Fruit fly (Drosophila melanogaster) whole organism, embryonic: ENCODE measurements around the gene CG6607.

ENCODE experiments used
- ATbp ChIP-seq: fragments of 200-800 bp; sonication (Bioruptor generic); optimal IDR thresholded peaks from 2 replicates; lab custom pipeline; 2017; ENCODE audit warnings: missing biosample characterization, mild to moderate bottlenecking, missing genetic modification characterization, missing genetic modification reagents
- Bgb ChIP-seq: fragments of 200-800 bp; sonication (Bioruptor generic); IDR thresholded peaks from 2 replicates; pipeline ENCODE4 v1.3.6; 2022; ENCODE audit warnings: missing biosample characterization, missing genetic modification characterization; ENCODE audit not compliant: partially characterized antibody
- CG1024 ChIP-seq: fragments of 200-800 bp; sonication (Bioruptor generic); IDR thresholded peaks from 2 replicates; pipeline ENCODE4 v1.3.6; 2022; ENCODE audit warnings: missing biosample characterization, missing genetic modification characterization
- CG10959 ChIP-seq: fragments of 200-800 bp; sonication (Bioruptor generic); IDR thresholded peaks from 2 replicates; pipeline ENCODE4 v1.3.6; 2022; ENCODE audit warnings: missing biosample characterization, missing genetic modification characterization
- CG11696 ChIP-seq: fragments of 200-800 bp; sonication (Bioruptor generic); IDR thresholded peaks from 2 replicates; pipeline ENCODE4 v1.3.6; 2022; ENCODE audit warnings: missing biosample characterization, missing genetic modification characterization
- CG12071 ChIP-seq: fragments of 200-800 bp; sonication (Bioruptor generic); optimal IDR thresholded peaks from 3 replicates; lab custom pipeline; 2018; ENCODE audit warnings: missing biosample characterization, mild to moderate bottlenecking, missing genetic modification characterization
- CG13424 ChIP-seq: fragments of 200-800 bp; sonication (Bioruptor generic); optimal IDR thresholded peaks from 2 replicates; lab custom pipeline; 2019; ENCODE audit warnings: missing biosample characterization, mild to moderate bottlenecking, missing genetic modification characterization, moderate library complexity
- CG14710 ChIP-seq: fragments of 200-800 bp; sonication (Bioruptor generic); optimal IDR thresholded peaks from 3 replicates; lab custom pipeline; 2019; ENCODE audit warnings: missing biosample characterization, mild to moderate bottlenecking, missing genetic modification characterization, moderate library complexity
- CG18476 ChIP-seq: fragments of 200-800 bp; sonication (Bioruptor generic); optimal IDR thresholded peaks from 2 replicates; lab custom pipeline; 2016; ENCODE audit warnings: missing biosample characterization, mild to moderate bottlenecking, missing genetic modification characterization
- CG18599 ChIP-seq: fragments of 200-800 bp; sonication (Bioruptor generic); optimal IDR thresholded peaks from 3 replicates; lab custom pipeline; 2017; ENCODE audit warnings: missing biosample characterization, missing genetic modification characterization, mild to moderate bottlenecking, moderate library complexity, missing genetic modification reagents
- CG18619 ChIP-seq: fragments of 200-800 bp; sonication (Bioruptor generic); optimal IDR thresholded peaks from 3 replicates; lab custom pipeline; 2017; ENCODE audit warnings: missing biosample characterization, mild to moderate bottlenecking, missing genetic modification characterization
- CG3995 ChIP-seq: fragments of 200-800 bp; sonication (Bioruptor generic); optimal IDR thresholded peaks from 3 replicates; lab custom pipeline; 2016; ENCODE audit warnings: missing biosample characterization, missing genetic modification characterization
- CG7271 ChIP-seq: fragments of 200-800 bp; sonication (Bioruptor generic); optimal IDR thresholded peaks from 2 replicates; lab custom pipeline; 2018; ENCODE audit warnings: missing biosample characterization, mild to moderate bottlenecking, missing genetic modification characterization, moderate library complexity
- CG7357 ChIP-seq: fragments of 200-800 bp; sonication (Bioruptor generic); IDR thresholded peaks from 3 replicates; pipeline ENCODE4 v1.3.6; 2022; ENCODE audit warnings: missing biosample characterization, missing genetic modification characterization
- CoRest ChIP-seq: fragments of 200-800 bp; sonication (Bioruptor generic); optimal IDR thresholded peaks from 3 replicates; lab custom pipeline; 2018; ENCODE audit warnings: missing biosample characterization, mild to moderate bottlenecking, missing genetic modification characterization, moderate library complexity
- CrebB ChIP-seq: fragments of 200-800 bp; sonication (Bioruptor generic); optimal IDR thresholded peaks from 3 replicates; lab custom pipeline; 2018; ENCODE audit warnings: missing biosample characterization, mild to moderate bottlenecking, missing genetic modification characterization
- Deaf1 ChIP-seq: fragments of 200-800 bp; optimal IDR thresholded peaks from 3 replicates; lab custom pipeline; 2019; ENCODE audit warnings: missing biosample characterization, mild to moderate bottlenecking, missing genetic modification characterization, moderate library complexity
- Fer1 ChIP-seq: fragments of 200-800 bp; sonication (Bioruptor generic); optimal IDR thresholded peaks from 2 replicates; lab custom pipeline; 2017; ENCODE audit warnings: missing biosample characterization, mild to moderate bottlenecking, missing genetic modification characterization
- GATAe ChIP-seq: fragments of 200-800 bp; sonication (Bioruptor generic); conservative IDR thresholded peaks from 2 replicates; pipeline ENCODE4 v1.3.6; 2022; ENCODE audit warnings: missing biosample characterization, missing genetic modification characterization
- HHEX ChIP-seq: fragments of 200-800 bp; sonication (Bioruptor generic); optimal IDR thresholded peaks from 3 replicates; lab custom pipeline; 2017; ENCODE audit warnings: missing biosample characterization, mild to moderate bottlenecking, missing genetic modification characterization, missing genetic modification reagents
- Jarid2 ChIP-seq: fragments of 200-800 bp; sonication (Bioruptor generic); optimal IDR thresholded peaks from 3 replicates; lab custom pipeline; 2017; ENCODE audit warnings: mild to moderate bottlenecking, missing biosample characterization, missing genetic modification reagents, missing genetic modification characterization
- Lpt ChIP-seq: fragments of >200 bp; optimal IDR thresholded peaks from 2 replicates; lab custom pipeline; 2018; ENCODE audit warnings: missing biosample characterization, missing genetic modification characterization
- MTF-1 ChIP-seq: fragments of 200-800 bp; sonication (Bioruptor generic); optimal IDR thresholded peaks from 2 replicates; lab custom pipeline; 2018; ENCODE audit warnings: missing biosample characterization, mild to moderate bottlenecking, missing genetic modification characterization, borderline replicate concordance
- Mrtf ChIP-seq: fragments of 200-800 bp; sonication (Bioruptor generic); IDR thresholded peaks from 3 replicates; pipeline ENCODE4 v1.3.6; 2022; ENCODE audit warnings: missing biosample characterization, missing genetic modification characterization
- NfI ChIP-seq: fragments of 200-800 bp; sonication (Bioruptor generic); optimal IDR thresholded peaks from 3 replicates; lab custom pipeline; 2018; ENCODE audit warnings: missing biosample characterization, mild to moderate bottlenecking, missing genetic modification characterization, moderate library complexity
- Ptx1 ChIP-seq: fragments of 200-800 bp; sonication (Bioruptor generic); IDR thresholded peaks from 2 replicates; pipeline ENCODE4 v1.3.6; 2022; ENCODE audit warnings: missing biosample characterization, missing genetic modification characterization
- Rfx ChIP-seq: fragments of 200-800 bp; sonication (Bioruptor generic); IDR thresholded peaks from 2 replicates; pipeline ENCODE4 v1.3.6; 2022; ENCODE audit warnings: missing biosample characterization, missing genetic modification characterization
- Sin3A ChIP-seq: fragments of >200 bp; optimal IDR thresholded peaks from 2 replicates; lab custom pipeline; 2018
- btn ChIP-seq: fragments of 200-800 bp; sonication (Bioruptor generic); optimal IDR thresholded peaks from 2 replicates; lab custom pipeline; 2016; ENCODE audit warnings: missing biosample characterization, missing genetic modification characterization
- cg ChIP-seq: fragments of 200-800 bp; sonication (Bioruptor generic); optimal IDR thresholded peaks from 3 replicates; lab custom pipeline; 2019; ENCODE audit warnings: missing biosample characterization, mild to moderate bottlenecking, missing genetic modification characterization, moderate library complexity
- chinmo ChIP-seq: fragments of 200-800 bp; sonication (Bioruptor generic); IDR thresholded peaks from 4 replicates; pipeline ENCODE4 v1.3.6; 2022; ENCODE audit warnings: missing biosample characterization, missing genetic modification characterization; ENCODE audit not compliant: partially characterized antibody
- ci ChIP-seq: fragments of 200-800 bp; sonication (Bioruptor generic); IDR thresholded peaks from 3 replicates; pipeline ENCODE4 v1.3.6; 2022; ENCODE audit warnings: missing biosample characterization, missing genetic modification characterization
- cwo ChIP-seq: fragments of 200-800 bp; sonication (Bioruptor generic); optimal IDR thresholded peaks from 3 replicates; lab custom pipeline; 2017; ENCODE audit warnings: missing biosample characterization, missing genetic modification characterization, mild to moderate bottlenecking, moderate library complexity, missing genetic modification reagents
- gsb ChIP-seq: fragments of 200-800 bp; sonication (Bioruptor generic); IDR thresholded peaks from 2 replicates; pipeline ENCODE4 v1.3.6; 2022; ENCODE audit warnings: missing biosample characterization, missing genetic modification characterization
- ham ChIP-seq: fragments of 200-800 bp; sonication (Bioruptor generic); IDR thresholded peaks from 2 replicates; pipeline ENCODE4 v1.3.6; 2022; ENCODE audit warnings: missing biosample characterization, missing genetic modification characterization
- hkb ChIP-seq, 2 experiments: fragments of 200-800 bp in 1 of 2; fragments of >200 bp in 1 of 2; sonication (Bioruptor generic) in 1 of 2; IDR thresholded peaks in 1 of 2; optimal IDR thresholded peaks in 1 of 2; 2 replicates each; pipeline versions ENCODE4 v1.3.6 to Lab custom; 2017 to 2022; ENCODE audit warnings: missing biosample characterization in 1 of 2, missing genetic modification characterization in 1 of 2
- kni ChIP-seq: fragments of 200-800 bp; sonication (Bioruptor generic); optimal IDR thresholded peaks from 3 replicates; lab custom pipeline; 2017; ENCODE audit warnings: mild to moderate bottlenecking, missing biosample characterization, missing genetic modification reagents, missing genetic modification characterization
- knrl ChIP-seq: fragments of 200-800 bp; sonication (Bioruptor generic); IDR thresholded peaks from 3 replicates; pipeline ENCODE4 v1.3.6; 2022; ENCODE audit warnings: missing biosample characterization, missing genetic modification characterization; ENCODE audit not compliant: partially characterized antibody
- lbe ChIP-seq: fragments of 200-800 bp; sonication (Bioruptor generic); optimal IDR thresholded peaks from 2 replicates; lab custom pipeline; 2016; ENCODE audit warnings: missing biosample characterization, mild to moderate bottlenecking, missing genetic modification characterization
- lola ChIP-seq, 3 experiments: fragments of >200 bp in 2 of 3; fragments of 200-800 bp in 1 of 3; sonication (Bioruptor generic) in 1 of 3; optimal IDR thresholded peaks; 2 replicates each; lab custom pipeline; 2017 to 2019; ENCODE audit warnings: missing biosample characterization in 3 of 3, missing genetic modification characterization in 3 of 3, mild to moderate bottlenecking in 1 of 3, moderate library complexity in 1 of 3
- otp ChIP-seq: fragments of 200-800 bp; sonication (Bioruptor generic); IDR thresholded peaks from 3 replicates; pipeline ENCODE4, ENCODE4 v1.3.6; 2022; ENCODE audit warnings: missing biosample characterization, missing genetic modification characterization
- pho ChIP-seq: fragments of 200-800 bp; sonication (Bioruptor generic); optimal IDR thresholded peaks from 2 replicates; lab custom pipeline; 2016; ENCODE audit warnings: missing biosample characterization, missing genetic modification characterization
- schlank ChIP-seq: fragments of 200-800 bp; sonication (Bioruptor generic); optimal IDR thresholded peaks from 2 replicates; lab custom pipeline; 2018; ENCODE audit warnings: missing biosample characterization, mild to moderate bottlenecking, missing genetic modification characterization
- sens ChIP-seq: fragments of 200-800 bp; sonication (Bioruptor generic); peaks from one replicate; lab custom pipeline; 2016; ENCODE audit warnings: missing biosample characterization, missing genetic modification characterization
- slbo ChIP-seq: fragments of 200-800 bp; sonication (Bioruptor generic); IDR thresholded peaks from 2 replicates; pipeline ENCODE4 v1.3.6; 2022; ENCODE audit warnings: missing biosample characterization, missing genetic modification characterization
- twi ChIP-seq: fragments of 200-800 bp; optimal IDR thresholded peaks from 2 replicates; lab custom pipeline; 2019; ENCODE audit warnings: missing biosample characterization, mild to moderate bottlenecking, missing genetic modification characterization, moderate library complexity
- unpg ChIP-seq: fragments of 200-800 bp; sonication (Bioruptor generic); optimal IDR thresholded peaks from 3 replicates; lab custom pipeline; 2018; ENCODE audit warnings: missing biosample characterization, mild to moderate bottlenecking, missing genetic modification characterization, moderate library complexity
- vvl ChIP-seq: fragments of 200-800 bp; sonication (Bioruptor generic); IDR thresholded peaks from 2 replicates; pipeline ENCODE4 v1.3.6; 2022; ENCODE audit warnings: missing biosample characterization, missing genetic modification characterization
- zfh2 ChIP-seq: fragments of 200-800 bp; sonication (Bioruptor generic); optimal IDR thresholded peaks from 2 replicates; lab custom pipeline; 2016; ENCODE audit warnings: missing biosample characterization, missing genetic modification characterization

Gene CG6607

DNA sequence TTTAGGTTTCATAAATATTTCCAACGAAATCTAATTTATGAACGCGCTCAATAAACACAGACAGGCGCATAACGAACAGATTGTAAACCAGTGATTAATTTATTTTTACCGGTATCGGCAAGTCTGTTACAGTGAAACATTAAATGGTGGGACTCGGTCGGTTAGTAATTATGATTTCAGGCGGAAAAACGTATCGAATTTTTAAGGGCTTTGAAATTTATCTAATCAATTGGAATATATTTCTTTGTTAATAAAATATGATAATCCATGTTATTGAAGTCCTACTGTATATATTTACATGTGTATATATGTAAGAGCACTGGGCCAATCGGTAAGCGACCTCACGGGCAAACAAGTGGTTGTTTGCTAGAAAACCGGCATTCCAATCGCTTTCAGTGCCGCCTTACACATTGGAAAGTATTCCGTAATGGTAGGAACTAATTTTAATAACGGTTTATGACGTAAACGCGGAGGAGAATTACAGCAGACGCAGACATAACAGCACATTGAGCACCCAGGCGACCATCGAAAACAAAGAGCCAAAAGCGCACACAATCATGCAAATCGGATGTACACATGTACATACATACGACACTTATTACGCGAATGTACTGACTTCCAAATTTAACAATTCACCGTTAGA, 15.3 kb downstream of the CG6607 start (continued):
- no peak for TF ChIP-seq lola (GFP tag; optimal IDR thresholded peaks at IDR 0.05; lab: Kevin White, UChicago)
- TF ChIP-seq zfh2 (GFP tag; lab: Kevin White, UChicago), result peak; percentile 86
- TF ChIP-seq Ptx1 (GFP tag; lab: Robert Waterston, UW), result peak; percentile 94
- TF ChIP-seq cg, result no peak
- peak; percentile 90 for TF ChIP-seq CG11696
- TF ChIP-seq slbo, result peak; percentile 98
- peak; percentile 93 for TF ChIP-seq unpg (GFP tag; lab: Kevin White, UChicago)
- peak; percentile 78 for TF ChIP-seq CG10959 (GFP tag; lab: Robert Waterston, UW)
- TF ChIP-seq hkb (optimal IDR thresholded peaks at IDR 0.05; lab: Kevin White, UChicago), result no peak
- peak; percentile 95 for TF ChIP-seq hkb (GFP tag; IDR thresholded peaks at IDR 0.05; lab: Robert Waterston, UW)
- TF ChIP-seq Deaf1 (tag; lab: Kevin White, UChicago), result no peak
- TF ChIP-seq cwo (GFP tag; lab: Kevin White, UChicago), result no peak
- peak; percentile 19 for TF ChIP-seq kni (GFP tag; lab: Kevin White, UChicago)
- TF ChIP-seq vvl (GFP tag; lab: Robert Waterston, UW), result peak; percentile 98
- peak; percentile 83 for TF ChIP-seq CG7357 (GFP tag; lab: Robert Waterston, UW)
- TF ChIP-seq HHEX, result peak; percentile 86
- TF ChIP-seq CG12071, result peak; percentile 82
- TF ChIP-seq Sin3A (lab: Kevin White, UChicago), result no peak
- peak; percentile 88 for TF ChIP-seq pho (GFP tag; lab: Kevin White, UChicago)
- peak; percentile 93 for TF ChIP-seq gsb (GFP tag; lab: Robert Waterston, UW)
- TF ChIP-seq sens (GFP tag; lab: Kevin White, UChicago), result peak; percentile 98
- no peak for TF ChIP-seq Jarid2 (GFP tag; lab: Kevin White, UChicago)
- TF ChIP-seq twi (tag; lab: Kevin White, UChicago), result peak; percentile 82
- TF ChIP-seq CG14710 (tag; lab: Kevin White, UChicago), result peak; percentile 19
- TF ChIP-seq MTF-1 (GFP tag; lab: Kevin White, UChicago), result peak; percentile 31
- peak; percentile 96 for TF ChIP-seq GATAe
- no peak for TF ChIP-seq Bgb (GFP tag; lab: Robert Waterston, UW)
- peak; percentile 96 for TF ChIP-seq CG13424 (tag; lab: Kevin White, UChicago)
- peak; percentile 96 for TF ChIP-seq CoRest (tag; lab: Kevin White, UChicago)
- peak; percentile 94 for TF ChIP-seq otp (GFP tag; lab: Robert Waterston, UW)
- peak; percentile 94 for TF ChIP-seq Fer1 (GFP tag; lab: Kevin White, UChicago)
- TF ChIP-seq Lpt (GFP tag; lab: Kevin White, UChicago), result no peak
- peak; percentile 83 for TF ChIP-seq ham (GFP tag; lab: Robert Waterston, UW)
- TF ChIP-seq lbe (GFP tag; lab: Kevin White, UChicago), result peak; percentile 93
- peak; percentile 43 for TF ChIP-seq CG3995 (GFP tag; lab: Kevin White, UChicago)
- peak; percentile 83 for TF ChIP-seq ATbp (GFP tag; lab: Kevin White, UChicago)
- TF ChIP-seq CG18619 (GFP tag; lab: Kevin White, UChicago), result peak; percentile 91
- TF ChIP-seq CG1024, result peak; percentile 79
- TF ChIP-seq Mrtf (GFP tag; lab: Robert Waterston, UW), result peak; percentile 97
- TF ChIP-seq CrebB (tag; lab: Kevin White, UChicago), result peak; percentile 94
- no peak for TF ChIP-seq knrl
- peak; percentile 98 for TF ChIP-seq Rfx (GFP tag; lab: Robert Waterston, UW)
- TF ChIP-seq CG18599 (GFP tag; lab: Kevin White, UChicago), result peak; percentile 91
- peak; percentile 21 for TF ChIP-seq btn (GFP tag; lab: Kevin White, UChicago)
- TF ChIP-seq NfI (GFP tag; lab: Kevin White, UChicago), result peak; percentile 97
- TF ChIP-seq schlank (tag; lab: Kevin White, UChicago), result peak; percentile 83
- TF ChIP-seq ci, result peak; percentile 98
- peak; percentile 75 for TF ChIP-seq CG18476 (GFP tag; lab: Kevin White, UChicago)
- TF ChIP-seq chinmo (GFP tag; lab: Robert Waterston, UW), result 0 out of 4 replicates have a peak, but pooled peaks have one; percentile 45
- TF ChIP-seq CG7271 (tag; lab: Kevin White, UChicago), result no peak
